Worm (Caenorhabditis elegans) whole organism, late embryonic: ENCODE measurements around the gene F54H12.7.

Experiments
- ama-1 ChIP-seq: fragments of 150-350 bp; optimal IDR thresholded peaks from 2 replicates; lab custom pipeline; 2014
- ceh-48 ChIP-seq: sonication (generic microtip); optimal IDR thresholded peaks from 2 replicates; lab custom pipeline; 2016; ENCODE audit warnings: missing genetic modification characterization, inconsistent platforms, missing compliant biosample characterization
- ceh-6 ChIP-seq: fragments of 200-800 bp; sonication (Bioruptor generic); optimal IDR thresholded peaks from 2 replicates; lab custom pipeline; 2018; ENCODE audit warnings: mild to moderate bottlenecking, missing genetic modification characterization, missing compliant biosample characterization
- elt-2 ChIP-seq: sonication (generic microtip); optimal IDR thresholded peaks from 2 replicates; lab custom pipeline; 2016; ENCODE audit warnings: missing genetic modification reagents, missing genetic modification characterization, missing compliant biosample characterization
- ets-4 ChIP-seq: sonication (generic microtip); optimal IDR thresholded peaks from 2 replicates; lab custom pipeline; 2016; ENCODE audit warnings: missing genetic modification characterization, missing compliant biosample characterization
- eyg-1 ChIP-seq: sonication (generic microtip); optimal IDR thresholded peaks from 2 replicates; lab custom pipeline; 2016; ENCODE audit warnings: missing genotype, missing genetic modification characterization, missing compliant biosample characterization
- nfya-1 ChIP-seq: sonication (generic microtip); optimal IDR thresholded peaks from 2 replicates; lab custom pipeline; 2017; ENCODE audit warnings: missing genetic modification characterization, mild to moderate bottlenecking, missing compliant biosample characterization, antibody characterized with exemption, moderate library complexity
- nhr-11 ChIP-seq: fragments of 150-350 bp; optimal IDR thresholded peaks from 2 replicates; lab custom pipeline; 2014; ENCODE audit warnings: missing biosample characterization, missing genetic modification characterization
- nhr-232 ChIP-seq: sonication (generic microtip); optimal IDR thresholded peaks from 2 replicates; lab custom pipeline; 2016; ENCODE audit warnings: missing genetic modification characterization, missing compliant biosample characterization
- pha-4 ChIP-seq: fragments of 150-350 bp; optimal IDR thresholded peaks from 2 replicates; lab custom pipeline; 2018; ENCODE audit warnings: missing biosample characterization, missing genetic modification reagents, missing genetic modification characterization
- syd-9 ChIP-seq: sonication (generic microtip); optimal IDR thresholded peaks from 2 replicates; lab custom pipeline; 2016; ENCODE audit warnings: mild to moderate bottlenecking, missing genetic modification characterization, moderate library complexity, missing compliant biosample characterization
- ttx-3 ChIP-seq: sonication (generic microtip); optimal IDR thresholded peaks from 2 replicates; lab custom pipeline; 2016; ENCODE audit warnings: missing genetic modification reagents, missing genetic modification characterization, missing compliant biosample characterization
- zip-5 ChIP-seq: sonication (generic microtip); optimal IDR thresholded peaks from 2 replicates; lab custom pipeline; 2016; ENCODE audit warnings: missing genetic modification characterization, missing compliant biosample characterization
- ztf-16 ChIP-seq: sonication (generic microtip); optimal IDR thresholded peaks from 2 replicates; lab custom pipeline; 2017; ENCODE audit warnings: missing genetic modification characterization, missing compliant biosample characterization

DNA sequence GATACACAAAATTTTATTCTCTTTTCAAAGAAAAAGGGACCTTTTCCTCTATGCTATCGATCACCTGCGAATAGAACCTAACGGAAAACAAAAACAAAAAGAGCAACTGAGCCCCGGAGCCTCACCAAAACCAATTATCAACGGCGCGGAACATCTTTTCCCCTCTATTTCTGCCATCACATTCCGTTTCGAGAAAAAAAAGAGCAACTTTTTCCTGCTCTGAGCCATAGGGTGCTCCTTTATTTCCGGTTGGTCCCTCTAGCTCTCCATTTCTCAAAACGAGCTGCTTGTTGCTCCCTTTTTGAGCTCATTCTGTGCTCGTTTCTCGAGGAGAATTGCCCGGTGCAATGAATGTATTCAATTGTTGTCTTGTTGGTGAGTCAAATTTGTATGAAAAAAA lies 10.5 kb downstream of the F54H12.7 start, which contains the start of gene clp-1:
- TF ChIP-seq ttx-3 (tag; lab: Kevin White, UChicago) (no peak), ztf-16 (tag; lab: Kevin White, UChicago) (no peak), syd-9 (tag; lab: Kevin White, UChicago) (no peak), elt-2 (tag; lab: Kevin White, UChicago) (no peak), ceh-6 (no peak), pha-4 (tag; lab: Kevin White, UChicago) (no peak), zip-5 (tag; lab: Kevin White, UChicago) (no peak), nfya-1 (tag; lab: Kevin White, UChicago) (no peak), ets-4 (tag; lab: Kevin White, UChicago) (no peak), eyg-1 (tag; lab: Kevin White, UChicago) (no peak), ama-1 (lab: Kevin White, UChicago) (no peak), ceh-48 (no peak), nhr-232 (tag; lab: Kevin White, UChicago) (no peak), nhr-11 (no peak)
